ENCODE assay signal across 2 fruit fly cellular contexts in the genomic region with DNA sequence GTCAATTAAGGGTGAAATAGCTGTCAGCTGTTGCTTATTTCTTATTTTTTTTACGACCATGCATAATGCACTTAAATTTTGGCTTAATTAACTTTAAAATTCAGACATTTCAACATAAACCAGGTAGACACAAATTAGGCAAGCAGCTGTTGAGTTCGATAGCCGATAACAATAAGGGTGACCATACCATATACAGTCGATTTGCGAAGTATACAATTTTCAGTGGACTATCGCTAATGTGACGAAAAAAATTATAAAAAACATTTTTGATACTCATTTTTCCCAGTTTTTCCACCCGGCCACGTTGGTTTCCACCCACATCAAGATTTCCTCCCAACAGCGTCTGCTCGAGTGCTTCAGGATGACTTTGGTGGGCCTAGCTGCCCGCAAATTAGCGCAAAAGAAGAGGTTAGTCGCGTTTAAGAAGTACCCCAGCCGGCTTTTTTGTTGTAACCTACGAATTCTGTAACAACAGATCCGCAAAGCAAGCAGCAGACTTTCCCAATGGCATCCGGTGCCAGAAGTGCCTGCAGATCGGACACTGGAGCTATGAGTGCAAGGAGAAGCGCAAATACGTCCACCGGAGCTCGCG.
TF ChIP-seq lines count a peak whose summit lies in the region.

Gene CG4287, minus strand, starts transcription at position 178 of the 592 bp plus-strand sequence.
Gene CG5516, plus strand, starts transcription at position 195 of the 592 bp plus-strand sequence.

TF ChIP-seq in whole organism, embryonic, 481 proteins besides CTCF, POLR2A, EP300 and RAD21 (continued from another document and continues in another):
- TF ChIP-seq gfzf (GFP tag; optimal IDR thresholded peaks at IDR 0.05; lab: Kevin White, UChicago) (peak; percentile 25), wek (GFP tag; optimal IDR thresholded peaks at IDR 0.05; lab: Kevin White, UChicago) (peak; percentile 98), crc (GFP tag; optimal IDR thresholded peaks at IDR 0.05; lab: Kevin White, UChicago) (peak; percentile 6), unc-4 (GFP tag; IDR thresholded peaks at IDR 0.05; lab: Robert Waterston, UW; ENCODE audit: partially characterized antibody) (peak; percentile 44; the same call in 1 of the 2 replicates), pzg (GFP tag; optimal IDR thresholded peaks at IDR 0.05; lab: Kevin White, UChicago) (peak; percentile 48), CG2120 (GFP tag; optimal IDR thresholded peaks at IDR 0.05; lab: Kevin White, UChicago) (peak; percentile 63), twi (tag; optimal IDR thresholded peaks at IDR 0.05; lab: Kevin White, UChicago) (no peak), fu2 (GFP tag; optimal IDR thresholded peaks at IDR 0.05; lab: Kevin White, UChicago) (peak; percentile 24), dysf (GFP tag; IDR thresholded peaks at IDR 0.05; lab: Robert Waterston, UW) (no peak), CG11695 (GFP tag; IDR thresholded peaks at IDR 0.05; lab: Robert Waterston, UW) (no peak), sens (GFP tag; lab: Kevin White, UChicago) (peak; percentile 64), Xbp1 (GFP tag; optimal IDR thresholded peaks at IDR 0.05; lab: Kevin White, UChicago) (peak; percentile 46), CG3995 (GFP tag; optimal IDR thresholded peaks at IDR 0.05; lab: Kevin White, UChicago) (peak; percentile 7), CG16813 (GFP tag; IDR thresholded peaks at IDR 0.05; lab: Robert Waterston, UW; ENCODE audit: partially characterized antibody) (peak; percentile 37; the same call in 1 of the 3 replicates), Hsf (GFP tag; optimal IDR thresholded peaks at IDR 0.05; lab: Kevin White, UChicago) (peak; percentile 7), NC2β (GFP tag; optimal IDR thresholded peaks at IDR 0.05; lab: Kevin White, UChicago) (no peak), Chrac-16 (GFP tag; optimal IDR thresholded peaks at IDR 0.05; lab: Kevin White, UChicago) (peak; percentile 28), trem (tag; optimal IDR thresholded peaks at IDR 0.05; lab: Kevin White, UChicago) (peak; percentile 22), phol (tag; optimal IDR thresholded peaks at IDR 0.05; lab: Kevin White, UChicago) (no peak), lilli (GFP tag; optimal IDR thresholded peaks at IDR 0.05; lab: Kevin White, UChicago) (peak; percentile 53), BtbVII (GFP tag; optimal IDR thresholded peaks at IDR 0.05; lab: Kevin White, UChicago) (no peak), CG5953 (GFP tag; IDR thresholded peaks at IDR 0.05; lab: Robert Waterston, UW) (no peak), ind (GFP tag; optimal IDR thresholded peaks at IDR 0.05; lab: Kevin White, UChicago) (peak; percentile 25), NFAT (GFP tag; IDR thresholded peaks at IDR 0.05; lab: Robert Waterston, UW) (peak; percentile 54; the same call in 1 of the 2 replicates), CG10267 (tag; optimal IDR thresholded peaks at IDR 0.05; lab: Kevin White, UChicago) (peak; percentile 11), CG3407 (GFP tag; optimal IDR thresholded peaks at IDR 0.05; lab: Kevin White, UChicago) (no peak), tll (GFP tag; optimal IDR thresholded peaks at IDR 0.05; lab: Kevin White, UChicago) (peak in 1 of 2 experiments; percentile 19), Dll (GFP tag; IDR thresholded peaks at IDR 0.05; lab: Robert Waterston, UW; ENCODE audit: partially characterized antibody) (peak; percentile 62), Vsx1 (GFP tag; optimal IDR thresholded peaks at IDR 0.05; lab: Kevin White, UChicago) (peak; percentile 52), hbn (GFP tag; IDR thresholded peaks at IDR 0.05; lab: Robert Waterston, UW; ENCODE audit: partially characterized antibody) (peak; percentile 47; the same call in 1 of the 2 replicates), sc (optimal IDR thresholded peaks at IDR 0.05; lab: Kevin White, UChicago) (no peak), sc (GFP tag; optimal IDR thresholded peaks at IDR 0.05; lab: Kevin White, UChicago) (no peak), CG1832 (GFP tag; optimal IDR thresholded peaks at IDR 0.05; lab: Kevin White, UChicago) (no peak), CG7786 (GFP tag; optimal IDR thresholded peaks at IDR 0.05; lab: Kevin White, UChicago) (peak; percentile 8), mam (GFP tag; optimal IDR thresholded peaks at IDR 0.05; lab: Kevin White, UChicago) (peak; percentile 51), nerfin-2 (GFP tag; IDR thresholded peaks at IDR 0.05; lab: Robert Waterston, UW; ENCODE audit: partially characterized antibody) (peak; percentile 48; the same call in 1 of the 2 replicates), bigmax (GFP tag; optimal IDR thresholded peaks at IDR 0.05; lab: Kevin White, UChicago) (peak; percentile 73), PHDP (tag; optimal IDR thresholded peaks at IDR 0.05; lab: Kevin White, UChicago) (no peak), vfl (GFP tag; optimal IDR thresholded peaks at IDR 0.05; lab: Kevin White, UChicago) (peak; percentile 20), MBD-R2 (GFP tag; IDR thresholded peaks at IDR 0.05; lab: Robert Waterston, UW) (peak; percentile 87), Dp (GFP tag; optimal IDR thresholded peaks at IDR 0.05; lab: Kevin White, UChicago) (peak; percentile 24), CG2116 (GFP tag; optimal IDR thresholded peaks at IDR 0.05; lab: Kevin White, UChicago) (peak; percentile 92), Ets97D (GFP tag; optimal IDR thresholded peaks at IDR 0.05; lab: Kevin White, UChicago) (peak; percentile 1), CG12659 (GFP tag; optimal IDR thresholded peaks at IDR 0.05; lab: Kevin White, UChicago) (peak; percentile 13), MESR4 (GFP tag; optimal IDR thresholded peaks at IDR 0.05; lab: Kevin White, UChicago) (peak; percentile 69), Dref (GFP tag; IDR thresholded peaks at IDR 0.05; lab: Robert Waterston, UW) (peak; percentile 72), B-H2 (GFP tag; optimal IDR thresholded peaks at IDR 0.05; lab: Kevin White, UChicago) (no peak), chn (GFP tag; optimal IDR thresholded peaks at IDR 0.05; lab: Kevin White, UChicago) (peak; percentile 25), Side (GFP tag; optimal IDR thresholded peaks at IDR 0.05; lab: Kevin White, UChicago) (peak; percentile 63), row (GFP tag; IDR thresholded peaks at IDR 0.05; lab: Robert Waterston, UW) (peak; percentile 15; the same call in 1 of the 3 replicates), Xrp1 (GFP tag; IDR thresholded peaks at IDR 0.05; lab: Robert Waterston, UW) (0 out of 2 replicates have a peak, but pooled peaks have one; percentile 19), zen (tag; optimal IDR thresholded peaks at IDR 0.05; lab: Kevin White, UChicago) (peak; percentile 64), Scr (GFP tag; IDR thresholded peaks at IDR 0.05; lab: Robert Waterston, UW; ENCODE audit: partially characterized antibody) (peak; percentile 54), YL-1 (GFP tag; optimal IDR thresholded peaks at IDR 0.05; lab: Kevin White, UChicago) (peak; percentile 55), zfh2 (GFP tag; optimal IDR thresholded peaks at IDR 0.05; lab: Kevin White, UChicago) (peak; percentile 39), ems (GFP tag; optimal IDR thresholded peaks at IDR 0.05; lab: Kevin White, UChicago) (no peak), CG13287 (GFP tag; IDR thresholded peaks at IDR 0.05; lab: Robert Waterston, UW; ENCODE audit: partially characterized antibody) (peak; percentile 63), CG11560 (tag; IDR thresholded peaks at IDR 0.05; lab: Robert Waterston, UW) (no peak), dpn (GFP tag; optimal IDR thresholded peaks at IDR 0.05; lab: Kevin White, UChicago) (peak in 1 of 2 experiments; percentile 1)

TF ChIP-seq in whole organism, prepupa, 60 proteins besides CTCF, POLR2A, EP300 and RAD21 (continued from another document):
- no peak for TF ChIP-seq CG11902 (GFP tag; optimal IDR thresholded peaks at IDR 0.05; lab: Kevin White, UChicago)
